Worm (Caenorhabditis elegans) whole organism, young adult: Measurements from ENCODE around the gene frm-3.

Experiments used
- B0019.2 ChIP-seq: fragments of 200-800 bp; sonication (Bioruptor generic); conservative IDR thresholded peaks from 2 replicates; pipeline ENCODE4 v1.3.6; 2022; ENCODE audit warnings: missing genetic modification reagents, missing genetic modification characterization, missing compliant biosample characterization
- B0035.1 ChIP-seq: sonication (generic microtip); optimal IDR thresholded peaks from 2 replicates; lab custom pipeline; 2016; ENCODE audit warnings: missing genetic modification characterization, mild to moderate bottlenecking, missing compliant biosample characterization, missing genotype, missing genetic modification reagents
- B0336.3 ChIP-seq: fragments of 200-800 bp; sonication (Bioruptor generic); IDR thresholded peaks from 2 replicates; pipeline ENCODE4 v1.3.6; 2022; ENCODE audit warnings: missing genetic modification characterization, missing compliant biosample characterization
- F39B2.1 ChIP-seq: fragments of 200-800 bp; sonication (Bioruptor generic); IDR thresholded peaks from 2 replicates; pipeline ENCODE4 v1.3.6; 2022; ENCODE audit warnings: missing genetic modification reagents, missing genetic modification characterization, missing compliant biosample characterization
- F49E8.2 ChIP-seq: sonication (generic microtip); optimal IDR thresholded peaks from 3 replicates; lab custom pipeline; 2017; ENCODE audit warnings: missing genetic modification characterization, mild to moderate bottlenecking, missing compliant biosample characterization, antibody characterized with exemption, moderate library complexity; ENCODE audit not compliant: insufficient read depth
- F52B5.7 ChIP-seq: sonication (generic microtip); optimal IDR thresholded peaks from 2 replicates; lab custom pipeline; 2016; ENCODE audit warnings: mild to moderate bottlenecking, missing genetic modification characterization, missing compliant biosample characterization
- F55B11.4 ChIP-seq: sonication (generic microtip); optimal IDR thresholded peaks from 2 replicates; lab custom pipeline; 2016; ENCODE audit warnings: missing compliant biosample characterization, missing genetic modification characterization, borderline replicate concordance; ENCODE audit not compliant: insufficient read depth
- F57A8.1 ChIP-seq: fragments of 200-800 bp; sonication (Bioruptor generic); optimal IDR thresholded peaks from 2 replicates; lab custom pipeline; 2018; ENCODE audit warnings: mild to moderate bottlenecking, missing genetic modification characterization, moderate library complexity, missing compliant biosample characterization
- Y53G8AR.9 ChIP-seq: fragments of 200-800 bp; sonication (Bioruptor generic); conservative IDR thresholded peaks from 2 replicates; pipeline ENCODE4 v1.3.6; 2022; ENCODE audit warnings: missing genetic modification reagents, missing genetic modification characterization, missing compliant biosample characterization
- Y56A3A.18 ChIP-seq: fragments of 200-800 bp; sonication (Bioruptor generic); IDR thresholded peaks from 2 replicates; pipeline ENCODE4 v1.3.6; 2022; ENCODE audit warnings: missing genetic modification reagents, missing genetic modification characterization, missing compliant biosample characterization
- akir-1 ChIP-seq: fragments of 200-800 bp; sonication (Bioruptor generic); optimal IDR thresholded peaks from 2 replicates; lab custom pipeline; 2018; ENCODE audit warnings: mild to moderate bottlenecking, missing genetic modification characterization, moderate library complexity, missing compliant biosample characterization
- athp-1 ChIP-seq: sonication (generic microtip); optimal IDR thresholded peaks from 2 replicates; lab custom pipeline; 2017; ENCODE audit warnings: mild to moderate bottlenecking, missing genetic modification characterization, missing compliant biosample characterization
- ceh-40 ChIP-seq: fragments of 200-800 bp; sonication (Bioruptor generic); IDR thresholded peaks from 2 replicates; pipeline ENCODE4 v1.3.6; 2022; ENCODE audit warnings: missing genetic modification characterization, missing compliant biosample characterization
- ceh-58 ChIP-seq: fragments of 200-800 bp; sonication (Bioruptor generic); IDR thresholded peaks from 2 replicates; pipeline ENCODE4 v1.3.6; 2022; ENCODE audit warnings: missing genetic modification characterization, missing compliant biosample characterization
- ceh-91 ChIP-seq: fragments of 200-800 bp; sonication (Bioruptor generic); IDR thresholded peaks from 2 replicates; pipeline ENCODE4 v1.3.6; 2022; ENCODE audit warnings: missing genetic modification reagents, missing genetic modification characterization, missing compliant biosample characterization
- chd-7 ChIP-seq: sonication (generic microtip); optimal IDR thresholded peaks from 2 replicates; lab custom pipeline; 2016; ENCODE audit warnings: mild to moderate bottlenecking, missing genetic modification characterization, moderate library complexity, missing compliant biosample characterization
- dox-1 ChIP-seq: fragments of 200-800 bp; sonication (Bioruptor generic); IDR thresholded peaks from 2 replicates; pipeline ENCODE4 v1.3.6; 2022; ENCODE audit warnings: missing genetic modification reagents, missing genetic modification characterization, missing compliant biosample characterization
- efl-1 ChIP-seq: fragments of 150-350 bp; optimal IDR thresholded peaks from 2 replicates; lab custom pipeline; 2014; ENCODE audit warnings: missing biosample characterization, missing genetic modification reagents, missing genetic modification characterization
- egrh-3 ChIP-seq: fragments of 200-800 bp; sonication (Bioruptor generic); IDR thresholded peaks from 2 replicates; pipeline ENCODE4 v1.3.6; 2022; ENCODE audit warnings: missing genetic modification reagents, missing genetic modification characterization, missing compliant biosample characterization
- gei-17 ChIP-seq: fragments of 200-800 bp; sonication (Bioruptor generic); optimal IDR thresholded peaks from 2 replicates; lab custom pipeline; 2018; ENCODE audit warnings: mild to moderate bottlenecking, missing genetic modification characterization, missing compliant biosample characterization
- him-1 ChIP-seq: sonication (generic microtip); optimal IDR thresholded peaks from 2 replicates; lab custom pipeline; 2016; ENCODE audit warnings: missing genotype, missing genetic modification reagents, missing genetic modification characterization, missing compliant biosample characterization
- hlh-12 ChIP-seq: sonication (generic microtip); optimal IDR thresholded peaks from 2 replicates; lab custom pipeline; 2016; ENCODE audit warnings: missing genetic modification characterization, missing compliant biosample characterization
- hlh-26 ChIP-seq: fragments of 200-800 bp; sonication (Bioruptor generic); conservative IDR thresholded peaks from 2 replicates; pipeline ENCODE4 v1.3.6; 2022; ENCODE audit warnings: missing genetic modification reagents, missing genetic modification characterization, missing compliant biosample characterization
- hmg-1.2 ChIP-seq: fragments of 200-800 bp; sonication (Bioruptor generic); IDR thresholded peaks from 2 replicates; pipeline ENCODE4 v1.3.6; 2022; ENCODE audit warnings: missing genetic modification reagents, missing genetic modification characterization, missing compliant biosample characterization
- hsf-1 ChIP-seq: fragments of 200-800 bp; sonication (Bioruptor generic); IDR thresholded peaks from 2 replicates; pipeline ENCODE4 v1.3.6; 2022; ENCODE audit warnings: missing genetic modification reagents, missing genetic modification characterization, missing compliant biosample characterization
- lag-1 ChIP-seq: fragments of 200-800 bp; sonication (Bioruptor generic); IDR thresholded peaks from 2 replicates; pipeline ENCODE4 v1.3.6; 2022; ENCODE audit warnings: missing genetic modification reagents, missing genetic modification characterization, missing compliant biosample characterization
- lin-26 ChIP-seq: fragments of 200-800 bp; sonication (Bioruptor generic); IDR thresholded peaks from 2 replicates; pipeline ENCODE4 v1.3.6; 2022; ENCODE audit warnings: missing genetic modification reagents, missing genetic modification characterization, missing compliant biosample characterization
- lin-40 ChIP-seq: sonication (generic microtip); optimal IDR thresholded peaks from 2 replicates; lab custom pipeline; 2016; ENCODE audit warnings: missing genetic modification characterization, mild to moderate bottlenecking, missing compliant biosample characterization, missing genotype, missing genetic modification reagents
- lir-1 ChIP-seq: fragments of 200-800 bp; sonication (Bioruptor generic); conservative IDR thresholded peaks from 2 replicates; pipeline ENCODE4 v1.3.6; 2022; ENCODE audit warnings: missing genetic modification reagents, missing genetic modification characterization, missing compliant biosample characterization
- lsy-27 ChIP-seq: sonication (generic microtip); optimal IDR thresholded peaks from 2 replicates; lab custom pipeline; 2017; ENCODE audit warnings: missing genetic modification characterization, mild to moderate bottlenecking, missing compliant biosample characterization, antibody characterized with exemption, missing genotype, borderline replicate concordance; ENCODE audit not compliant: insufficient read depth
- madf-10 ChIP-seq: sonication (generic microtip); optimal IDR thresholded peaks from 2 replicates; lab custom pipeline; 2016; ENCODE audit warnings: mild to moderate bottlenecking, missing genetic modification characterization, missing compliant biosample characterization
- mel-28 ChIP-seq: sonication (generic microtip); optimal IDR thresholded peaks from 2 replicates; lab custom pipeline; 2016; ENCODE audit warnings: borderline replicate concordance, mild to moderate bottlenecking, missing genetic modification characterization, missing compliant biosample characterization
- nfyb-1 ChIP-seq: fragments of 200-800 bp; sonication (Bioruptor generic); IDR thresholded peaks from 2 replicates; pipeline ENCODE4 v1.3.6; 2022; ENCODE audit warnings: missing genetic modification reagents, missing genetic modification characterization, missing compliant biosample characterization
- nhr-120 ChIP-seq: fragments of 200-800 bp; sonication (Bioruptor generic); IDR thresholded peaks from 2 replicates; pipeline ENCODE4 v1.3.6; 2022; ENCODE audit warnings: missing genetic modification characterization, missing compliant biosample characterization
- repo-1 ChIP-seq: sonication (generic microtip); optimal IDR thresholded peaks from 2 replicates; lab custom pipeline; 2017; ENCODE audit warnings: mild to moderate bottlenecking, missing genetic modification characterization, missing compliant biosample characterization
- sdz-38 ChIP-seq: sonication (generic microtip); optimal IDR thresholded peaks from 2 replicates; lab custom pipeline; 2016; ENCODE audit warnings: missing genotype, missing genetic modification characterization, missing compliant biosample characterization
- snpc-1.3 ChIP-seq: sonication (generic microtip); optimal IDR thresholded peaks from 2 replicates; lab custom pipeline; 2017; ENCODE audit warnings: missing genetic modification characterization, mild to moderate bottlenecking, missing compliant biosample characterization, antibody characterized with exemption, moderate library complexity, missing genotype, missing genetic modification reagents; ENCODE audit not compliant: insufficient read depth
- tbx-9 ChIP-seq: sonication (generic microtip); optimal IDR thresholded peaks from 2 replicates; lab custom pipeline; 2016; ENCODE audit warnings: borderline replicate concordance, missing genetic modification characterization, inconsistent platforms, missing compliant biosample characterization
- unc-130 ChIP-seq: sonication (generic microtip); optimal IDR thresholded peaks from 2 replicates; lab custom pipeline; 2016; ENCODE audit warnings: missing genetic modification reagents, missing genetic modification characterization, missing compliant biosample characterization
- unc-62 ChIP-seq: fragments of 150-350 bp; optimal IDR thresholded peaks from 2 replicates; lab custom pipeline; 2014; ENCODE audit warnings: missing biosample characterization, missing genetic modification reagents, missing genetic modification characterization
- ztf-22 ChIP-seq: fragments of 200-800 bp; sonication (Bioruptor generic); optimal IDR thresholded peaks from 2 replicates; lab custom pipeline; 2018; ENCODE audit warnings: mild to moderate bottlenecking, missing genetic modification characterization, moderate library complexity, missing compliant biosample characterization

The frm-3 gene

ce11 chrX:11546445-11547275, 25.6 kb upstream of the frm-3 start, which contains the start of gene selt-1.1 (continued):
- TF ChIP-seq dox-1 (GFP tag; lab: Robert Waterston, UW) (peak; percentile 89), F49E8.2 (no peak), F52B5.7 (no peak), efl-1 (no peak), F55B11.4 (tag; lab: Kevin White, UChicago) (no peak), repo-1 (tag; lab: Kevin White, UChicago) (no peak), nfyb-1 (GFP tag; lab: Robert Waterston, UW) (0 out of 2 replicates have a peak, but pooled peaks have one; percentile 21)

DNA sequence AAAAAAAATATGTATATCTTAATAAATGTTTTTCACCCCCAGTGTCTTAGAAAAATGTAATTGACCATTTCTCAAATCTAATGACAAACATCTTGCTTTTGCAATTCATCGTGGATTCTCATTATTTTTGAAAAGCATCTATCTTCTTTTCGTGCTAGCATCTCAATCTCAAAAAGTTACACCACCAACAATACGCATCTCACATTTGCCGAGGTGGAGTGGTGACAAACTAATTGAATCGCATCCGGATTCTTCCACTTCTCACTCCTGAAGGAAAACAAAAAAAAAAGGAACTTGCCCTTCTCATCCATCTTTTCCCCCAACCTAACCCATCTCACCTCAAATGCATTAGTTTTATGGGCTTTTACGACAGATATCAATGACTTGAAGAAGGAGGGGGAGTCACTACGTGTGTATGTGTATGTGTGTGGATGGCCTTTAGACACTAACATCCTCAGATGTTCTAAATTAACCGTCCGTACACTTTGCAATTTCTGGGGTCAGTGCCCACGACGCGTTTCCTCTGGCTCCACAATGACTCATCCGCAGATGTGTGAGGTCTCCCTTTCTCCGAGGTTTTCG, 24.8 kb upstream of the frm-3 start:
- no peak for TF ChIP-seq unc-62
- no peak for TF ChIP-seq B0019.2 (GFP tag; lab: Robert Waterston, UW)
- TF ChIP-seq Y53G8AR.9: no peak
- TF ChIP-seq F39B2.1 (GFP tag; lab: Robert Waterston, UW): no peak

- TF ChIP-seq B0035.1 (tag; lab: Kevin White, UChicago) (no peak), B0336.3 (GFP tag; lab: Robert Waterston, UW) (no peak), lsy-27 (tag; lab: Kevin White, UChicago) (no peak), athp-1 (no peak), egrh-3 (GFP tag; lab: Robert Waterston, UW) (no peak), sdz-38 (tag; lab: Kevin White, UChicago) (no peak), hlh-12 (no peak), ceh-91 (GFP tag; lab: Robert Waterston, UW) (no peak), madf-10 (tag; lab: Kevin White, UChicago) (no peak), tbx-9 (no peak), hsf-1 (GFP tag; lab: Robert Waterston, UW) (no peak), Y56A3A.18 (GFP tag; lab: Robert Waterston, UW) (no peak), him-1 (tag; lab: Kevin White, UChicago) (no peak), lag-1 (GFP tag; lab: Robert Waterston, UW) (no peak), dox-1 (GFP tag; lab: Robert Waterston, UW) (no peak), mel-28 (no peak), snpc-1.3 (tag; lab: Kevin White, UChicago) (no peak), ceh-58 (GFP tag; lab: Robert Waterston, UW) (no peak), lin-40 (tag; lab: Kevin White, UChicago) (no peak), gei-17 (GFP tag; lab: Kevin White, UChicago) (no peak)
Measured at ce11 chrX:11548308-11548707, 24.0 kb upstream of the frm-3 start, which contains the start of gene mig-2. Gene mig-2, plus strand, starts transcription at chrX:11548608.

- TF ChIP-seq unc-130: no peak
- TF ChIP-seq F57A8.1 (GFP tag; lab: Kevin White, UChicago): no peak
- no peak for TF ChIP-seq hlh-26 (GFP tag; lab: Robert Waterston, UW)
- no peak for TF ChIP-seq lir-1 (GFP tag; lab: Robert Waterston, UW)
- TF ChIP-seq ceh-40 (GFP tag; lab: Robert Waterston, UW): no peak
- no peak for TF ChIP-seq nhr-120 (GFP tag; lab: Robert Waterston, UW)
- no peak for TF ChIP-seq chd-7 (tag; lab: Kevin White, UChicago)
- no peak for TF ChIP-seq madf-10 (tag; lab: Kevin White, UChicago)
- TF ChIP-seq hmg-1.2 (GFP tag; lab: Robert Waterston, UW): no peak
- no peak for TF ChIP-seq ztf-22 (GFP tag; lab: Kevin White, UChicago)
- no peak for TF ChIP-seq lin-26 (GFP tag; lab: Robert Waterston, UW)
- TF ChIP-seq mel-28: no peak
- TF ChIP-seq akir-1 (GFP tag; lab: Kevin White, UChicago): no peak
Measured at ce11 chrX:11551808-11552207, 20.5 kb upstream of the frm-3 start.
